Worm (Caenorhabditis elegans): ENCODE data around the gene C44H9.4.

The C44H9.4 gene

DNA sequence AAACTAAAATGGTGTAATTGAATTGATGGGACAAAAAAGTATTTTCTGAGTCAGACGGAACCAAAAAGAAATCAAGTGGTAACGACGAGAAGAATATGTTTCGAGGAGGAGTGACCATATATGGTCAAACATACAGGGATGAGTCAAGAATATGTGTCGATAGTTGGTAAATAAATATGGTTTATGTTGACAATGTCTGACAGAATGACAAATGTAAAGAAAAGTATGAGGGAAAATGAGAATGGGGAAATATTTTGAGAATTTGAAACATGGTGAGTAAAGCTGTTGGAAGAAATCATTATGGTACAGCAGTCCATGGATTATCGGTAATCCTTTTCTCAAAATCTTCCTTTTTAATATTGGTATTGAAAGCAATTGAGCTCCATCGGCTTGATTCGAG is 32.5 kb downstream of the C44H9.4 start, which contains the start of gene nspg-1:
nspg-1 (minus strand) TSS at position 101 of the 400 bp plus-strand sequence.
- TF ChIP-seq hlh-13 (GFP tag; optimal IDR thresholded peaks at IDR 0.05): no peak

DNA sequence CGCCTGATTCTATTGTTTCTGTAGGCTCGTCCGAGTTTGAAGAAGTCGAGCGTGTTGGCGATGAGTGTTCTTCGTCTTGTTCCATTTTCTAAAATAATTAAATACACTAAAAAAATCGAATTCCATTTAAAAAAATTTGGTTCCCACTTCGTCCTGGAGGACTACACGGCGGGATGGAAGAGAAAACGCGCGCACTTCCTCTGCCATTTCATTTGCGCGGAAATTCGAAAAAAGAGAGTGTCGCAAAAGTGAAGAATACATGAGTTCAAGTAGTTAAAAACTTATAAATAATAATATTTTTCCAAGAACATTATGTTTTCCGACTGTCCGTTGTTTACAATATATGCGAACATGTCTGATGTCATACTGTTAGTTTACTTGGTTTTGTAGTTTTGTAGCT is 34.5 kb downstream of the C44H9.4 start, which contains the start of gene T07F10.3:
T07F10.3 (minus strand) TSS at position 98 of the 400 bp plus-strand sequence.
- TF ChIP-seq npax-4 (tag; optimal IDR thresholded peaks at IDR 0.05): no peak
- TF ChIP-seq ref-2 (tag; optimal IDR thresholded peaks at IDR 0.05): peak; percentile 96
- TF ChIP-seq ceh-2 (tag; optimal IDR thresholded peaks at IDR 0.05): peak; percentile 96
- TF ChIP-seq ahr-1 (tag; optimal IDR thresholded peaks at IDR 0.05): peak; percentile 66
- TF ChIP-seq fkh-6 (tag; optimal IDR thresholded peaks at IDR 0.05): peak; percentile 63
- TF ChIP-seq zip-5 (tag; optimal IDR thresholded peaks at IDR 0.05): peak; percentile 92
- peak; percentile 21 for TF ChIP-seq ttx-3 (tag; optimal IDR thresholded peaks at IDR 0.05)
- peak; percentile 37 for TF ChIP-seq unc-42 (tag; optimal IDR thresholded peaks at IDR 0.05)
- TF ChIP-seq C38D4.7 (GFP tag; optimal IDR thresholded peaks at IDR 0.05): no peak
- peak; percentile 99 for TF ChIP-seq ceh-31 (tag; optimal IDR thresholded peaks at IDR 0.05)
- TF ChIP-seq fax-1 (tag; optimal IDR thresholded peaks at IDR 0.05): peak; percentile 84
- peak; percentile 97 for TF ChIP-seq tbx-2 (tag; optimal IDR thresholded peaks at IDR 0.05)
- TF ChIP-seq ztf-16 (tag; optimal IDR thresholded peaks at IDR 0.05): peak; percentile 22
- no peak for TF ChIP-seq che-1 (tag; optimal IDR thresholded peaks at IDR 0.05)
- peak; percentile 99 for TF ChIP-seq ets-4 (tag; optimal IDR thresholded peaks at IDR 0.05)
- no peak for TF ChIP-seq ceh-24 (tag; optimal IDR thresholded peaks at IDR 0.05)
- peak; percentile 38 for TF ChIP-seq ceh-18 (tag; optimal IDR thresholded peaks at IDR 0.05)
- peak; percentile 54 for TF ChIP-seq madf-2 (tag; optimal IDR thresholded peaks at IDR 0.05)
- TF ChIP-seq unc-86 (tag; optimal IDR thresholded peaks at IDR 0.05): peak; percentile 66
- TF ChIP-seq ceh-30 (tag; optimal IDR thresholded peaks at IDR 0.05): no peak
- no peak for TF ChIP-seq lin-11 (tag; optimal IDR thresholded peaks at IDR 0.05)
- peak; percentile 62 for TF ChIP-seq ceh-34 (tag; optimal IDR thresholded peaks at IDR 0.05)
- peak; percentile 35 for TF ChIP-seq Y22D7AL.16 (tag; optimal IDR thresholded peaks at IDR 0.05)
- TF ChIP-seq odd-2 (tag; optimal IDR thresholded peaks at IDR 0.05): no peak
- TF ChIP-seq unc-3 (GFP tag; conservative IDR thresholded peaks at IDR 0.05): peak; percentile 33; the same call in 1 of the 2 replicates
- TF ChIP-seq unc-3 (tag; optimal IDR thresholded peaks at IDR 0.05): no peak
- peak; percentile 98 for TF ChIP-seq tbx-7 (tag; optimal IDR thresholded peaks at IDR 0.05)
- peak; percentile 18 for TF ChIP-seq gmeb-2 (tag; optimal IDR thresholded peaks at IDR 0.05)
- peak; percentile 55 for TF ChIP-seq sdc-2 (tag; optimal IDR thresholded peaks at IDR 0.05)
- peak; percentile 74 for TF ChIP-seq pqm-1 (tag; optimal IDR thresholded peaks at IDR 0.05)
- TF ChIP-seq pros-1 (tag; optimal IDR thresholded peaks at IDR 0.05): no peak
- TF ChIP-seq F13H6.1 (tag; optimal IDR thresholded peaks at IDR 0.05): peak; percentile 86
- TF ChIP-seq hlh-8 (tag; optimal IDR thresholded peaks at IDR 0.05): peak; percentile 84
- no peak for TF ChIP-seq pha-4 (tag; optimal IDR thresholded peaks at IDR 0.05)
- no peak for TF ChIP-seq ceh-9 (tag; optimal IDR thresholded peaks at IDR 0.05)
- TF ChIP-seq C08G9.2 (tag; optimal IDR thresholded peaks at IDR 0.05): peak; percentile 99
- TF ChIP-seq rnt-1 (tag; optimal IDR thresholded peaks at IDR 0.05): peak; percentile 81
- peak; percentile 15 for TF ChIP-seq hlh-13 (GFP tag; optimal IDR thresholded peaks at IDR 0.05)
- TF ChIP-seq hlh-6 (tag; optimal IDR thresholded peaks at IDR 0.05): peak; percentile 50
- TF ChIP-seq ceh-45 (GFP tag; IDR thresholded peaks at IDR 0.05): no peak
- TF ChIP-seq mec-3 (tag; optimal IDR thresholded peaks at IDR 0.05; ENCODE audit: borderline replicate concordance): peak; percentile 94
- peak; percentile 35 for TF ChIP-seq nfya-1 (tag; optimal IDR thresholded peaks at IDR 0.05)
- peak; percentile 79 for TF ChIP-seq ceh-14 (tag; optimal IDR thresholded peaks at IDR 0.05)
- no peak for TF ChIP-seq T23F11.4 (GFP tag; optimal IDR thresholded peaks at IDR 0.05)
- TF ChIP-seq lim-6 (tag; optimal IDR thresholded peaks at IDR 0.05): peak; percentile 86
- peak; percentile 63 for TF ChIP-seq elt-2 (tag; optimal IDR thresholded peaks at IDR 0.05)
- peak; percentile 35 for TF ChIP-seq hlh-15 (tag; optimal IDR thresholded peaks at IDR 0.05)
- no peak for TF ChIP-seq eyg-1 (tag; optimal IDR thresholded peaks at IDR 0.05)
- TF ChIP-seq ceh-22 (tag; optimal IDR thresholded peaks at IDR 0.05): no peak
